Worm (Caenorhabditis elegans): ENCODE measurements around the gene Y26E6A.3.

Gene Y26E6A.3

DNA sequence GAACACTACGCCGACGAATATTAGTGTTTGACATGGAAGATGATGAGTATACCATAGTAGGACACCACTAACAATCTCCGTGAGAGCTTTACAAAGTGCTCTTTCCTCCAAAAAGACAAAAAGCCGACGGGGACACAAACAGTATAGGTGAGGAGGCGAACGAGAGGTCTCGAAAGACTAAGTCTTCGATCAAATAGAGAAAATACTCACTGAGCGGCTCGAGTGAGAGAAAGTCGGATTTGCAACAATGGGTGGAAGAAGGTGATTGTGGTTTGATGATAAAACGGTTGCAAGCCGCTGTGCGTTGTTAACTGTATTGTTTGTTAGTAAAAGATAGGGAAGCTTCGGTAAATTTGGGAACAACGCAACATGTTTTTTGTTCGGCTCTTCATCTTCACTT lies 27.1 kb downstream of the Y26E6A.3 start, which contains the start of gene hlb-1:
TSS of gene hlb-1 (minus strand) at position 101 of the 400 bp plus-strand sequence.
- no peak for TF ChIP-seq egl-43 (GFP tag; IDR thresholded peaks at IDR 0.05)
- peak in 1 of 2 experiments; percentile 3 for TF ChIP-seq unc-62 (GFP tag; optimal IDR thresholded peaks at IDR 0.05 in 1 of 2)
- no peak for TF ChIP-seq unc-62 (tag; optimal IDR thresholded peaks at IDR 0.05)

DNA sequence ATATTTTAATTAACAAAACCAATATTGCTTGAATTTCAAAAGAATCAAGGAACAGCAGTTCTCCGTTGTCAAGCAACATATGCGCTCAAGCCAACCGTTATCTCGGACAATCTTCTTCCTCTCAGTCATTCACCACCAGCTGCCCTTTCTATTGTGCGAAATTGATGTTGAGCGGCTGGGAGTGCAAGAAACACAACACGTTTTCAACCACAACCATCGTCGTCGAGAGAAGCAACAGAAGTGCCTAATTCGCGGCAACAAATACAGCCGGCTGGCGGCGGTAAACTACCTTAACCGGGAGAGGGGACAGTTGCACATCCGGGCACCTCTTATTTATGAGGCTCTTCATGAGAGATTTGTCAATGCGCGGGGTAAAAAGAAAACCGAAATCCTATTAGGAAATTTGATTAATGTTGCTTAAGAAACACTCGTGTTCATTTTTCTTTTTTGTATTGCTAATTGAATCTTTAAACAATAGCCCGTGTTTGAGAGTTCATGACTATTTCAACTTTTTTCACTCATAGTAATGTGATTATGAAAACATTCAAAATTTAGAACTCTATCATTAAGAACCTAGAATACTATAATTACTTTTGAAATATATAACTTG lies 27.9 kb downstream of the Y26E6A.3 start:
- TF ChIP-seq ceh-20 (GFP tag; IDR thresholded peaks at IDR 0.05) (no peak), aha-1 (tag) (peak; percentile 40)

DNA sequence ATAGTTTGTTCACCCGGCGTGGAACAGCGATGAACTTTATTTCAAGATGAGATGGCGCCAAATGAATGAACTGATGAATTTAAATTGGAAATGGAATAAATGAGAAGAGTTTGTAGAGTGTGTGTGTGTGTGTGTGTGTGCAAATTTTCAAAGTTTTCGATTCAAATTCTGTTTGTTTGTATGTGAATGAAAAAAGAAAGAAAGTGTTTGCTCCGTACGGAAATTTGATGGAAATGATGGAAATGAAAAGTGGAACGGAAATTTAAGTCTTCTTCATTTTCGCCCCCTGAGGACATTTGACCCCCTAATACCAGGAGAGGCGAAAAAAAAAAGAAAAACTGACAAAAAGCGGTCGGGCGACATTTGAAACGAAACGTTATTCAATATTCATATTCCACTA lies 31.7 kb downstream of the Y26E6A.3 start:
- no peak for TF ChIP-seq F37D6.2 (tag; optimal IDR thresholded peaks at IDR 0.05)
- no peak for TF ChIP-seq rbr-2 (tag; optimal IDR thresholded peaks at IDR 0.05)
- peak; percentile 92 for TF ChIP-seq aha-1 (tag)

DNA sequence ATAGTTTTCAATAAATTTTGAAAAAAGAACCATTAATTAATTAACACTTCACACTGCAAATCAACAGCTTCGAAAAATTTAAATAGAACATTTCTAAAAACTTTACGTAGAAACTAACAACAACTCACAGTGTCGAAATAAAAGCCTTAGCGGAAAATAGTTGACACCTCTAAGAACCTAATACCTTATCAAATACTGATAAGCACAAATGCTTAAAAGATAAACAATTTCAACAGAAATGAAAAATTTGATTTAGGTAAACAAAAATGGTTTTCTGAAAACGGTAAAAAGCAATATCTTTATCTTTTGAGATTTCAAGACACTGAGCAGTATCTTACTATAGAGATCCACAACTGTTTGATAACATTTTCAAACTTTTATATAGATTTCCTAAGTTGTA lies 32.9 kb downstream of the Y26E6A.3 start:
- TF ChIP-seq pqm-1 (tag; optimal IDR thresholded peaks at IDR 0.05) (peak; percentile 15), daf-16 (GFP tag; optimal IDR thresholded peaks at IDR 0.05) (no peak), daf-16 (tag; optimal IDR thresholded peaks at IDR 0.05) (peak; percentile 75), T20F7.1 (GFP tag; optimal IDR thresholded peaks at IDR 0.05) (no peak), aly-2 (tag; optimal IDR thresholded peaks at IDR 0.05) (no peak), unc-62 (GFP tag; optimal IDR thresholded peaks at IDR 0.05 in 1 of 2) (peak in 1 of 2 experiments; percentile 59), unc-62 (tag; optimal IDR thresholded peaks at IDR 0.05) (no peak), madf-9 (GFP tag; conservative IDR thresholded peaks at IDR 0.05) (no peak)

ce11 chrX:13875913-13876312 lies 33.8 kb downstream of the Y26E6A.3 start:
- TF ChIP-seq ces-1 (GFP tag; optimal IDR thresholded peaks at IDR 0.05) (peak; percentile 43), T26A8.4 (GFP tag; IDR thresholded peaks at IDR 0.05) (no peak), unc-62 (GFP tag; optimal IDR thresholded peaks at IDR 0.05 in 1 of 2) (peak in 1 of 2 experiments; percentile 47), unc-62 (tag; optimal IDR thresholded peaks at IDR 0.05) (no peak), daf-8 (GFP tag; IDR thresholded peaks at IDR 0.05) (no peak)

ce11 chrX:13873324-13873933 lies 36.3 kb downstream of the Y26E6A.3 start:
- TF ChIP-seq madf-9 (GFP tag; conservative IDR thresholded peaks at IDR 0.05) (no peak), daf-19 (GFP tag; conservative IDR thresholded peaks at IDR 0.05) (no peak), egl-27 (tag; optimal IDR thresholded peaks at IDR 0.05) (no peak), tag-97 (GFP tag; IDR thresholded peaks at IDR 0.05) (no peak), snpc-4 (tag; optimal IDR thresholded peaks at IDR 0.05) (no peak), D1046.2 (GFP tag; IDR thresholded peaks at IDR 0.05) (no peak), nhr-237 (tag; optimal IDR thresholded peaks at IDR 0.05) (no peak), dve-1 (tag; optimal IDR thresholded peaks at IDR 0.05; ENCODE audit: insufficient read depth) (no peak), rbr-2 (tag; optimal IDR thresholded peaks at IDR 0.05) (no peak), ceh-44 (GFP tag; IDR thresholded peaks at IDR 0.05) (no peak), ceh-62 (tag; optimal IDR thresholded peaks at IDR 0.05) (no peak), zip-11 (GFP tag; IDR thresholded peaks at IDR 0.05) (no peak), zfp-3 (GFP tag; conservative IDR thresholded peaks at IDR 0.05) (no peak), ZK546.5 (tag; optimal IDR thresholded peaks at IDR 0.05) (no peak), unc-130 (GFP tag; optimal IDR thresholded peaks at IDR 0.05) (no peak), F44E2.7 (GFP tag; IDR thresholded peaks at IDR 0.05) (no peak), T26A8.4 (GFP tag; IDR thresholded peaks at IDR 0.05) (no peak), saeg-2 (GFP tag; IDR thresholded peaks at IDR 0.05) (no peak), zfp-2 (tag; optimal IDR thresholded peaks at IDR 0.05) (no peak), nhr-48 (tag; optimal IDR thresholded peaks at IDR 0.05) (no peak), daf-16 (GFP tag; optimal IDR thresholded peaks at IDR 0.05) (peak in 1 of 2 experiments; percentile 85), daf-16 (tag; optimal IDR thresholded peaks at IDR 0.05) (no peak), nhr-111 (GFP tag; optimal IDR thresholded peaks at IDR 0.05) (no peak), nhr-42 (GFP tag; IDR thresholded peaks at IDR 0.05) (no peak), ama-1 (optimal IDR thresholded peaks at IDR 0.05) (no peak), nhr-10 (tag; optimal IDR thresholded peaks at IDR 0.05) (no peak), lin-29 (GFP tag; IDR thresholded peaks at IDR 0.05) (no peak), daf-8 (GFP tag; IDR thresholded peaks at IDR 0.05) (no peak), unc-39 (tag; optimal IDR thresholded peaks at IDR 0.05) (no peak), nhr-11 (tag; optimal IDR thresholded peaks at IDR 0.05) (peak; percentile 46), nhr-28 (tag; optimal IDR thresholded peaks at IDR 0.05) (peak; percentile 6)
